Fruit fly (Drosophila melanogaster) whole organism: ENCODE measurements around the gene CG32686.

Source experiments
- CG8478 ChIP-seq: fragments of >200 bp; optimal IDR thresholded peaks from 2 replicates; lab custom pipeline; 2018; ENCODE audit warnings: inconsistent platforms
- EcR ChIP-seq, 2 experiments: fragments of >200 bp; optimal IDR thresholded peaks; 2 replicates each; lab custom pipeline; 2017; ENCODE audit warnings: missing biosample characterization in 2 of 2, missing genetic modification characterization in 2 of 2, missing genetic modification reagents in 2 of 2
- psq ChIP-seq: fragments of >200 bp; optimal IDR thresholded peaks from 2 replicates; lab custom pipeline; 2017
- usp ChIP-seq: fragments of >200 bp; optimal IDR thresholded peaks from 2 replicates; lab custom pipeline; 2017; ENCODE audit warnings: missing biosample characterization, missing genetic modification characterization, mixed read lengths

- no peak for TF ChIP-seq usp (GFP tag; lab: Kevin White, UChicago)
- TF ChIP-seq CG8478 (lab: Kevin White, UChicago) = no peak
- no peak for TF ChIP-seq EcR (GFP tag; optimal IDR thresholded peaks at IDR 0.05; lab: Kevin White, UChicago)
- no peak for TF ChIP-seq psq (lab: Kevin White, UChicago)
Measured at dm6 chrX:10385757-10386156, 10.6 kb upstream of the CG32686 start, which contains the start of the genes Psf3 and flw.
